Worm (Caenorhabditis elegans) whole organism, L3 larva: ENCODE results near the gene srb-16.
A peak's percentile ranks its signal among the peaks of the same experiment; 100 is the strongest.

Experiments used
- R02D3.7 ChIP-seq: fragments of 150-350 bp; optimal IDR thresholded peaks from 2 replicates; lab custom pipeline; 2014; ENCODE audit warnings: missing biosample characterization, missing genetic modification characterization
- ZK546.5 ChIP-seq: sonication (generic microtip); optimal IDR thresholded peaks from 2 replicates; lab custom pipeline; 2017; ENCODE audit warnings: missing biosample characterization, missing genetic modification characterization
- ama-1 ChIP-seq: fragments of 150-350 bp; optimal IDR thresholded peaks from 2 replicates; lab custom pipeline; 2018
- ceh-16 ChIP-seq: sonication (generic microtip); optimal IDR thresholded peaks from 2 replicates; lab custom pipeline; 2017; ENCODE audit warnings: missing biosample characterization, missing genetic modification characterization
- ceh-28 ChIP-seq: fragments of 150-350 bp; optimal IDR thresholded peaks from 2 replicates; lab custom pipeline; 2014; ENCODE audit warnings: missing biosample characterization, missing genetic modification reagents, missing genetic modification characterization
- ceh-82 ChIP-seq: fragments of 150-350 bp; optimal IDR thresholded peaks from 2 replicates; lab custom pipeline; 2014; ENCODE audit warnings: missing biosample characterization, missing genetic modification characterization
- ceh-9 ChIP-seq: sonication (generic microtip); optimal IDR thresholded peaks from 2 replicates; lab custom pipeline; 2018; ENCODE audit warnings: missing biosample characterization, missing genetic modification characterization
- egl-27 ChIP-seq: sonication (generic microtip); optimal IDR thresholded peaks from 4 replicates; lab custom pipeline; 2017; ENCODE audit warnings: missing biosample characterization, missing genetic modification reagents, missing genetic modification characterization
- egl-5 ChIP-seq: fragments of 150-350 bp; optimal IDR thresholded peaks from 2 replicates; lab custom pipeline; 2017; ENCODE audit warnings: missing biosample characterization, missing genetic modification reagents, missing genetic modification characterization, inconsistent platforms
- elt-1 ChIP-seq: fragments of 150-350 bp; optimal IDR thresholded peaks from 2 replicates; lab custom pipeline; 2014; ENCODE audit warnings: missing biosample characterization, missing genetic modification characterization
- elt-2 ChIP-seq: sonication (generic microtip); optimal IDR thresholded peaks from 2 replicates; lab custom pipeline; 2016; ENCODE audit warnings: missing genetic modification reagents, mild to moderate bottlenecking, missing genetic modification characterization, missing compliant biosample characterization
- elt-3 ChIP-seq, 3 experiments: fragments of 150-350 bp in 1 of 3; sonication (generic microtip) in 2 of 3; optimal IDR thresholded peaks; 2 replicates in 2 of 3; 4 replicates in 1 of 3; lab custom pipeline; 2014 to 2017; ENCODE audit warnings: missing biosample characterization in 3 of 3, missing genetic modification characterization in 3 of 3
- fkh-10 ChIP-seq: sonication (generic microtip); optimal IDR thresholded peaks from 2 replicates; lab custom pipeline; 2017; ENCODE audit warnings: missing biosample characterization, missing genetic modification reagents, missing genetic modification characterization
- fkh-2 ChIP-seq: fragments of 150-350 bp; optimal IDR thresholded peaks from 2 replicates; lab custom pipeline; 2014; ENCODE audit warnings: missing biosample characterization, missing genetic modification reagents, missing genetic modification characterization
- jun-1 ChIP-seq: fragments of 150-350 bp; optimal IDR thresholded peaks from 2 replicates; lab custom pipeline; 2014; ENCODE audit warnings: missing biosample characterization, missing genetic modification reagents, missing genetic modification characterization
- lin-15B ChIP-seq: fragments of 150-350 bp; optimal IDR thresholded peaks from 2 replicates; lab custom pipeline; 2014; ENCODE audit warnings: missing biosample characterization, missing genetic modification characterization
- lin-39 ChIP-seq: fragments of 150-350 bp; optimal IDR thresholded peaks from 2 replicates; lab custom pipeline; 2018; ENCODE audit warnings: missing biosample characterization, missing genetic modification reagents, missing genetic modification characterization
- mdl-1 ChIP-seq: fragments of 150-350 bp; optimal IDR thresholded peaks from 2 replicates; lab custom pipeline; 2014; ENCODE audit warnings: missing biosample characterization, missing genetic modification characterization
- mml-1 ChIP-seq: fragments of 150-350 bp; sonication (generic microtip); optimal IDR thresholded peaks from 3 replicates; lab custom pipeline; 2014; ENCODE audit warnings: missing biosample characterization, missing genetic modification characterization
- nfya-1 ChIP-seq: sonication (generic microtip); optimal IDR thresholded peaks from 2 replicates; lab custom pipeline; 2017; ENCODE audit warnings: missing genetic modification characterization, mild to moderate bottlenecking, missing compliant biosample characterization, antibody characterized with exemption, moderate library complexity; ENCODE audit not compliant: insufficient read depth
- nhr-11 ChIP-seq: fragments of 150-350 bp; optimal IDR thresholded peaks from 2 replicates; lab custom pipeline; 2014; ENCODE audit warnings: missing biosample characterization, missing genetic modification characterization
- nhr-12 ChIP-seq: fragments of 150-350 bp; optimal IDR thresholded peaks from 2 replicates; lab custom pipeline; 2014; ENCODE audit warnings: missing biosample characterization, missing genetic modification characterization
- nhr-23 ChIP-seq: fragments of 150-350 bp; optimal IDR thresholded peaks from 2 replicates; lab custom pipeline; 2014; ENCODE audit warnings: missing biosample characterization, missing genetic modification reagents, missing genetic modification characterization
- nhr-237 ChIP-seq: fragments of 150-350 bp; optimal IDR thresholded peaks from 2 replicates; lab custom pipeline; 2014; ENCODE audit warnings: missing biosample characterization, missing genetic modification characterization
- nhr-25 ChIP-seq: sonication (generic microtip); optimal IDR thresholded peaks from 2 replicates; lab custom pipeline; 2017; ENCODE audit warnings: missing biosample characterization, missing genetic modification characterization
- nhr-28 ChIP-seq: fragments of 150-350 bp; optimal IDR thresholded peaks from 2 replicates; lab custom pipeline; 2014; ENCODE audit warnings: missing biosample characterization, missing genetic modification characterization
- nhr-67 ChIP-seq: fragments of 150-350 bp; optimal IDR thresholded peaks from 2 replicates; lab custom pipeline; 2014; ENCODE audit warnings: missing biosample characterization, missing genetic modification characterization
- pha-4 ChIP-seq: fragments of 150-350 bp; optimal IDR thresholded peaks from 2 replicates; lab custom pipeline; 2014; ENCODE audit warnings: missing biosample characterization, missing genetic modification reagents, missing genetic modification characterization
- pqm-1 ChIP-seq: fragments of 150-350 bp; optimal IDR thresholded peaks from 2 replicates; lab custom pipeline; 2017; ENCODE audit warnings: missing biosample characterization, missing genetic modification characterization, inconsistent platforms
- sea-2 ChIP-seq: fragments of 150-350 bp; sonication (generic microtip); optimal IDR thresholded peaks from 4 replicates; lab custom pipeline; 2014; ENCODE audit warnings: missing biosample characterization, missing genetic modification reagents, missing genetic modification characterization
- tbx-2 ChIP-seq: sonication (generic microtip); optimal IDR thresholded peaks from 2 replicates; lab custom pipeline; 2016; ENCODE audit warnings: mild to moderate bottlenecking, missing genetic modification characterization, missing compliant biosample characterization
- unc-39 ChIP-seq: sonication (generic microtip); optimal IDR thresholded peaks from 4 replicates; lab custom pipeline; 2017; ENCODE audit warnings: missing biosample characterization, missing genetic modification characterization
- zag-1 ChIP-seq: fragments of 150-350 bp; optimal IDR thresholded peaks from 2 replicates; lab custom pipeline; 2014; ENCODE audit warnings: missing biosample characterization, missing genetic modification characterization
- ztf-11 ChIP-seq: fragments of 150-350 bp; optimal IDR thresholded peaks from 2 replicates; lab custom pipeline; 2014; ENCODE audit warnings: missing biosample characterization, missing genetic modification characterization
- ztf-4 ChIP-seq: fragments of 150-350 bp; optimal IDR thresholded peaks from 2 replicates; lab custom pipeline; 2014; ENCODE audit warnings: missing biosample characterization, missing genetic modification characterization

srb-16 gene

DNA sequence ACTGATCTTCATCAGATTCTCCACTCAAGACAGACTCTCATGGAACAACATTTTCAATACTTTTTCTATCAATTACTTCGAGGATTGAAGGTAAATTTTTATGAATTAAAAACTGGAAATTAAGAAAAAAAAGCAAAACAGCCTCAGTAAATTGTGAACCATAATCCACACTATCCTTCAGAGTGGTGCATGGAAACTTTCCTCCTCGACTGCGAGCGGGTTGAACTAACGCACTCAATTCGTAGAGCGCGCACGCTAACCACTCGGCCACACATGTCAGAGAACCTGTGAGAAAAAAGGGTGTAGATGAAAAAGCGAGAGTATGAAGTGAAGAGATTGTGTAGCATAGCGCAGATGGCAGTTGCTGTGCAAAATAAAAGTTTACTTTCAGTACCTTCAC, 45.7 kb downstream of the srb-16 start (continued):
- TF ChIP-seq nhr-23 (tag; lab: Kevin White, UChicago) (peak; percentile 69), pqm-1 (no peak), ceh-16 (no peak), elt-3 (tag; optimal IDR thresholded peaks at IDR 0.05; lab: Kevin White, UChicago) (peak in 1 of 3 experiments; percentile 48), nfya-1 (tag; lab: Kevin White, UChicago) (peak; percentile 78), mml-1 (tag; lab: Kevin White, UChicago) (no peak), nhr-12 (no peak), mdl-1 (tag; lab: Kevin White, UChicago) (no peak), egl-5 (no peak), nhr-67 (tag; lab: Kevin White, UChicago) (no peak), R02D3.7 (tag; lab: Kevin White, UChicago) (no peak)

ce11 chrII:5103784-5104457, 46.8 kb downstream of the srb-16 start, which contains the start of the genes C04G6.11 and mpk-2:
C04G6.11 (minus strand) TSS chrII:5103834.
mpk-2 (plus strand) TSS chrII:5104118.
- TF ChIP-seq lin-15B (tag; lab: Kevin White, UChicago) (no peak), ceh-16 (no peak), nhr-67 (tag; lab: Kevin White, UChicago) (no peak), jun-1 (tag; lab: Kevin White, UChicago) (peak; percentile 33), ceh-9 (tag; lab: Kevin White, UChicago) (no peak), tbx-2 (tag; lab: Kevin White, UChicago) (no peak), egl-27 (no peak), pha-4 (tag; lab: Kevin White, UChicago) (peak; percentile 27), lin-39 (no peak), sea-2 (GFP tag; lab: Kevin White, UChicago) (no peak), R02D3.7 (tag; lab: Kevin White, UChicago) (no peak), pqm-1 (peak; percentile 42), nhr-237 (no peak), fkh-2 (no peak), elt-2 (tag; lab: Kevin White, UChicago) (peak; percentile 99), egl-5 (no peak), nhr-28 (no peak), ceh-82 (tag; lab: Kevin White, UChicago) (no peak), nfya-1 (tag; lab: Kevin White, UChicago) (no peak), ZK546.5 (tag; lab: Kevin White, UChicago) (no peak)

DNA sequence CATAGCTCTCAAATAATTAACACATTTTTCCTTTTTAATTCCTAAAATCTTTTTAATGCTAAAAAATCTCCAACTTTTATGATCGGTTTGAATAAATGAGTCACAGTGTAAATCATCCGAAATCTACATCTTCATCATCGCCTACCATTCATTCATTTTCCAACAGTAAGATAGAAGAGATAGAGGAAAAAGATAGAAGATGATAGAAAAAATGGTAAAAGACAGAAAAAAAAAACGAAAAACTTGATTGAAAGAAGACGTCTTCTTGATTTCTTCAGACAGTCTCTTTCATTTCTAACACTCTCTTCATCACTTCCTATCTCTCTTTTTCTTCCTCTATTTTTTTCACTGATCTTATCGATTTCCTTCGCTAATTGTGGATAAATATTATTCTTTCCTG, 47.5 kb downstream of the srb-16 start:
- TF ChIP-seq zag-1 (tag; lab: Kevin White, UChicago), result no peak
- TF ChIP-seq elt-1 (tag; lab: Kevin White, UChicago), result peak; percentile 88
- peak; percentile 3 for TF ChIP-seq nhr-25 (tag; lab: Kevin White, UChicago)
- no peak for TF ChIP-seq ZK546.5 (tag; lab: Kevin White, UChicago)
- TF ChIP-seq mdl-1 (tag; lab: Kevin White, UChicago), result no peak
- TF ChIP-seq, all 47 proteins: peak for 2

- TF ChIP-seq egl-5 (no peak), pqm-1 (no peak), ama-1 (lab: Kevin White, UChicago) (no peak), nhr-28 (no peak), ceh-16 (no peak), unc-39 (tag; lab: Kevin White, UChicago) (no peak), ceh-9 (tag; lab: Kevin White, UChicago) (no peak), lin-39 (no peak), elt-3 (tag; optimal IDR thresholded peaks at IDR 0.05; lab: Kevin White, UChicago) (no peak), sea-2 (GFP tag; lab: Kevin White, UChicago) (no peak), pha-4 (tag; lab: Kevin White, UChicago) (no peak), mdl-1 (tag; lab: Kevin White, UChicago) (no peak), nhr-237 (no peak), egl-27 (no peak), tbx-2 (tag; lab: Kevin White, UChicago) (no peak), fkh-10 (GFP tag; lab: Kevin White, UChicago) (no peak), nhr-11 (no peak), ztf-4 (tag; lab: Kevin White, UChicago) (no peak), ztf-11 (tag; lab: Kevin White, UChicago) (no peak), ceh-28 (no peak)
Measured at ce11 chrII:5101701-5102100, 49.0 kb downstream of the srb-16 start, which contains the start of the genes idpb-3 and idpb-1. idpb-3 (minus strand) TSS chrII:5101801. idpb-1 (plus strand) TSS chrII:5101984.
